Fruit fly (Drosophila melanogaster) whole organism, embryonic: ENCODE measurements around the gene CG4972.

Experiments used
- Bteb2 ChIP-seq: fragments of 200-800 bp; sonication (Bioruptor generic); optimal IDR thresholded peaks from 2 replicates; lab custom pipeline; 2016; ENCODE audit warnings: missing biosample characterization, missing genetic modification characterization
- CG10147 ChIP-seq: fragments of 200-800 bp; sonication (Bioruptor generic); optimal IDR thresholded peaks from 2 replicates; lab custom pipeline; 2019; ENCODE audit warnings: missing biosample characterization, mild to moderate bottlenecking, missing genetic modification characterization, moderate library complexity
- CG10274 ChIP-seq: fragments of 200-800 bp; sonication (Bioruptor generic); optimal IDR thresholded peaks from 3 replicates; lab custom pipeline; 2017; ENCODE audit warnings: missing biosample characterization, mild to moderate bottlenecking, missing genetic modification characterization
- CG10431 ChIP-seq: fragments of 200-800 bp; sonication (Bioruptor generic); optimal IDR thresholded peaks from 3 replicates; lab custom pipeline; 2018; ENCODE audit warnings: missing biosample characterization, mild to moderate bottlenecking, missing genetic modification characterization
- CG10565 ChIP-seq: fragments of 200-800 bp; sonication (Bioruptor generic); optimal IDR thresholded peaks from 3 replicates; lab custom pipeline; 2016; ENCODE audit warnings: missing biosample characterization, mild to moderate bottlenecking, missing genetic modification characterization
- CG10654 ChIP-seq: fragments of 200-800 bp; sonication (Bioruptor generic); optimal IDR thresholded peaks from 2 replicates; lab custom pipeline; 2016; ENCODE audit warnings: missing biosample characterization, missing genetic modification characterization
- CG11247 ChIP-seq: fragments of 200-800 bp; sonication (Bioruptor generic); IDR thresholded peaks from 2 replicates; pipeline ENCODE4 v1.3.6; 2022; ENCODE audit warnings: missing biosample characterization, missing genetic modification characterization
- CG11398 ChIP-seq: fragments of 200-800 bp; sonication (Bioruptor generic); optimal IDR thresholded peaks from 2 replicates; lab custom pipeline; 2016; ENCODE audit warnings: missing biosample characterization, missing genetic modification characterization
- CG11560 ChIP-seq: fragments of 200-800 bp; sonication (Bioruptor generic); IDR thresholded peaks from 3 replicates; pipeline ENCODE4 v1.3.6; 2022; ENCODE audit warnings: missing biosample characterization, missing genetic modification characterization
- CG12769 ChIP-seq: fragments of 200-800 bp; sonication (Bioruptor generic); optimal IDR thresholded peaks from 2 replicates; lab custom pipeline; 2019; ENCODE audit warnings: missing biosample characterization, mild to moderate bottlenecking, missing genetic modification characterization, moderate library complexity
- CG13296 ChIP-seq: fragments of 200-800 bp; sonication (Bioruptor generic); optimal IDR thresholded peaks from 3 replicates; lab custom pipeline; 2018; ENCODE audit warnings: missing biosample characterization, mild to moderate bottlenecking, missing genetic modification characterization
- CG13624 ChIP-seq: fragments of 200-800 bp; sonication (Bioruptor generic); optimal IDR thresholded peaks from 2 replicates; lab custom pipeline; 2016; ENCODE audit warnings: missing biosample characterization, missing genetic modification characterization
- CG14050 ChIP-seq: fragments of 200-800 bp; sonication (Bioruptor generic); IDR thresholded peaks from 3 replicates; pipeline ENCODE4 v1.3.6; 2022; ENCODE audit warnings: missing biosample characterization, missing genetic modification characterization
- CG15601 ChIP-seq: fragments of 200-800 bp; sonication (Bioruptor generic); optimal IDR thresholded peaks from 3 replicates; lab custom pipeline; 2019; ENCODE audit warnings: missing biosample characterization, mild to moderate bottlenecking, missing genetic modification characterization, moderate library complexity
- CG1603 ChIP-seq: fragments of 200-800 bp; sonication (Bioruptor generic); optimal IDR thresholded peaks from 2 replicates; lab custom pipeline; 2019; ENCODE audit warnings: missing biosample characterization, mild to moderate bottlenecking, missing genetic modification characterization, moderate library complexity
- CG1647 ChIP-seq: fragments of 200-800 bp; sonication (Bioruptor generic); optimal IDR thresholded peaks from 3 replicates; lab custom pipeline; 2016; ENCODE audit warnings: missing biosample characterization, missing genetic modification characterization
- CG16815 ChIP-seq: fragments of 200-800 bp; sonication (Bioruptor generic); optimal IDR thresholded peaks from 3 replicates; lab custom pipeline; 2017; ENCODE audit warnings: missing biosample characterization, mild to moderate bottlenecking, missing genetic modification characterization
- CG17361 ChIP-seq: fragments of 200-800 bp; sonication (Bioruptor generic); IDR thresholded peaks from 3 replicates; pipeline ENCODE4 v1.3.6; 2022; ENCODE audit warnings: missing biosample characterization, missing genetic modification characterization
- CG17568 ChIP-seq: fragments of 200-800 bp; sonication (Bioruptor generic); optimal IDR thresholded peaks from 2 replicates; lab custom pipeline; 2018; ENCODE audit warnings: missing biosample characterization, mild to moderate bottlenecking, missing genetic modification characterization, moderate library complexity
- CG18011 ChIP-seq: fragments of 200-800 bp; sonication (Bioruptor generic); optimal IDR thresholded peaks from 2 replicates; lab custom pipeline; 2017; ENCODE audit warnings: missing biosample characterization, missing genetic modification characterization, mild to moderate bottlenecking, moderate library complexity, missing genotype
- CG18262 ChIP-seq: fragments of 200-800 bp; optimal IDR thresholded peaks from 3 replicates; lab custom pipeline; 2019; ENCODE audit warnings: missing biosample characterization, mild to moderate bottlenecking, missing genetic modification characterization, moderate library complexity
- CG2116 ChIP-seq: fragments of 200-800 bp; sonication (Bioruptor generic); optimal IDR thresholded peaks from 3 replicates; lab custom pipeline; 2018; ENCODE audit warnings: missing biosample characterization, mild to moderate bottlenecking, missing genetic modification characterization
- CG30020 ChIP-seq: fragments of 200-800 bp; optimal IDR thresholded peaks from 2 replicates; lab custom pipeline; 2019; ENCODE audit warnings: missing biosample characterization, mild to moderate bottlenecking, missing genetic modification characterization, moderate library complexity
- CG30403 ChIP-seq: fragments of 200-800 bp; sonication (Bioruptor generic); optimal IDR thresholded peaks from 3 replicates; lab custom pipeline; 2016; ENCODE audit warnings: missing biosample characterization, missing genetic modification characterization
- CG3065 ChIP-seq: fragments of 200-800 bp; sonication (Bioruptor generic); optimal IDR thresholded peaks from 2 replicates; lab custom pipeline; 2016; ENCODE audit warnings: missing biosample characterization, missing genetic modification characterization
- CG4282 ChIP-seq: fragments of 200-800 bp; sonication (Bioruptor generic); optimal IDR thresholded peaks from 2 replicates; lab custom pipeline; 2016; ENCODE audit warnings: missing biosample characterization, missing genetic modification characterization
- CG4404 ChIP-seq: fragments of 200-800 bp; sonication (Bioruptor generic); IDR thresholded peaks from 2 replicates; pipeline ENCODE4 v1.3.6; 2022; ENCODE audit warnings: missing biosample characterization, missing genetic modification characterization
- CG6791 ChIP-seq: fragments of 200-800 bp; sonication (Bioruptor generic); IDR thresholded peaks from 3 replicates; pipeline ENCODE4 v1.3.6; 2022; ENCODE audit warnings: missing biosample characterization, missing genetic modification characterization; ENCODE audit not compliant: partially characterized antibody
- CG7271 ChIP-seq: fragments of 200-800 bp; sonication (Bioruptor generic); optimal IDR thresholded peaks from 2 replicates; lab custom pipeline; 2018; ENCODE audit warnings: missing biosample characterization, mild to moderate bottlenecking, missing genetic modification characterization, moderate library complexity
- Chrac-16 ChIP-seq: fragments of 200-800 bp; sonication (Bioruptor generic); optimal IDR thresholded peaks from 3 replicates; lab custom pipeline; 2016; ENCODE audit warnings: missing biosample characterization, missing genetic modification characterization
- D19B ChIP-seq: fragments of 200-800 bp; sonication (Bioruptor generic); optimal IDR thresholded peaks from 2 replicates; lab custom pipeline; 2017; ENCODE audit warnings: missing biosample characterization, mild to moderate bottlenecking, missing genetic modification characterization
- Dfd ChIP-seq, 2 experiments: fragments of >200 bp; optimal IDR thresholded peaks; 2 replicates each; lab custom pipeline; 2017; ENCODE audit warnings: missing biosample characterization in 2 of 2, missing genetic modification characterization in 2 of 2
- Dp ChIP-seq: fragments of 200-800 bp; sonication (Bioruptor generic); optimal IDR thresholded peaks from 2 replicates; lab custom pipeline; 2018; ENCODE audit warnings: missing biosample characterization, mild to moderate bottlenecking, missing genetic modification characterization, moderate library complexity
- Mrtf ChIP-seq: fragments of 200-800 bp; sonication (Bioruptor generic); IDR thresholded peaks from 3 replicates; pipeline ENCODE4 v1.3.6; 2022; ENCODE audit warnings: missing biosample characterization, missing genetic modification characterization
- NK7.1 ChIP-seq: fragments of 200-800 bp; sonication (Bioruptor generic); optimal IDR thresholded peaks from 3 replicates; lab custom pipeline; 2016; ENCODE audit warnings: missing biosample characterization, missing genetic modification characterization
- Opbp ChIP-seq: fragments of 200-800 bp; sonication (Bioruptor generic); IDR thresholded peaks from 3 replicates; pipeline ENCODE4 v1.3.6; 2022; ENCODE audit warnings: missing biosample characterization, missing genetic modification characterization; ENCODE audit not compliant: partially characterized antibody
- Trl ChIP-seq, 3 experiments: fragments of >200 bp in 2 of 3; fragments of 200-800 bp in 1 of 3; sonication (Bioruptor generic) in 1 of 3; optimal IDR thresholded peaks; 2 replicates in 1 of 3; 3 replicates in 2 of 3; lab custom pipeline; 2016 to 2017; ENCODE audit warnings: missing biosample characterization in 1 of 3, missing genetic modification characterization in 1 of 3
- bab2 ChIP-seq: fragments of 200-800 bp; sonication (Bioruptor generic); optimal IDR thresholded peaks from 2 replicates; lab custom pipeline; 2016; ENCODE audit warnings: missing biosample characterization, missing genetic modification characterization
- crp ChIP-seq, 2 experiments: fragments of 200-800 bp; sonication (Bioruptor generic); optimal IDR thresholded peaks; 2 replicates in 1 of 2; 3 replicates in 1 of 2; lab custom pipeline; 2017; ENCODE audit warnings: missing biosample characterization in 2 of 2, missing genetic modification characterization in 2 of 2, mild to moderate bottlenecking in 1 of 2, moderate library complexity in 1 of 2
- dati ChIP-seq: fragments of 200-800 bp; sonication (Bioruptor generic); IDR thresholded peaks from 2 replicates; pipeline ENCODE4 v1.3.6; 2022; ENCODE audit warnings: missing biosample characterization, missing genetic modification characterization
- gt ChIP-seq: fragments of 200-800 bp; sonication (Bioruptor generic); IDR thresholded peaks from 2 replicates; pipeline ENCODE4 v1.3.6; 2022; ENCODE audit warnings: missing biosample characterization, missing genetic modification characterization
- ind ChIP-seq: fragments of 200-800 bp; sonication (Bioruptor generic); optimal IDR thresholded peaks from 3 replicates; lab custom pipeline; 2016; ENCODE audit warnings: missing biosample characterization, missing genetic modification characterization
- kni ChIP-seq: fragments of 200-800 bp; sonication (Bioruptor generic); optimal IDR thresholded peaks from 3 replicates; lab custom pipeline; 2017; ENCODE audit warnings: mild to moderate bottlenecking, missing biosample characterization, missing genetic modification reagents, missing genetic modification characterization
- lmd ChIP-seq: fragments of 200-800 bp; sonication (Bioruptor generic); IDR thresholded peaks from 2 replicates; pipeline ENCODE4 v1.3.6; 2022; ENCODE audit warnings: missing biosample characterization, missing genetic modification characterization
- nerfin-2 ChIP-seq: fragments of 200-800 bp; sonication (Bioruptor generic); IDR thresholded peaks from 2 replicates; pipeline ENCODE4 v1.3.6; 2022; ENCODE audit warnings: missing biosample characterization, missing genetic modification characterization; ENCODE audit not compliant: partially characterized antibody
- oc ChIP-seq: fragments of 200-800 bp; sonication (Bioruptor generic); optimal IDR thresholded peaks from 2 replicates; lab custom pipeline; 2018; ENCODE audit warnings: missing biosample characterization, mild to moderate bottlenecking, missing genetic modification characterization, moderate library complexity
- pita ChIP-seq: fragments of 200-800 bp; sonication (Bioruptor generic); optimal IDR thresholded peaks from 2 replicates; lab custom pipeline; 2017; ENCODE audit warnings: missing biosample characterization, mild to moderate bottlenecking, missing genetic modification characterization
- repo ChIP-seq: fragments of 200-800 bp; sonication (Bioruptor generic); optimal IDR thresholded peaks from 2 replicates; lab custom pipeline; 2016; ENCODE audit warnings: missing biosample characterization, missing genetic modification characterization
- sna ChIP-seq: fragments of 200-800 bp; sonication (Bioruptor generic); IDR thresholded peaks from 2 replicates; pipeline ENCODE4 v1.3.6; 2022; ENCODE audit warnings: missing biosample characterization, missing genetic modification characterization; ENCODE audit not compliant: partially characterized antibody
- sob ChIP-seq: fragments of 200-800 bp; sonication (Bioruptor generic); IDR thresholded peaks from 2 replicates; pipeline ENCODE4 v1.3.6; 2022; ENCODE audit warnings: missing biosample characterization, missing genetic modification characterization
- sr ChIP-seq: fragments of 200-800 bp; sonication (Bioruptor generic); IDR thresholded peaks from 3 replicates; pipeline ENCODE4 v1.3.6; 2022; ENCODE audit warnings: missing biosample characterization, missing genetic modification characterization

CG4972 gene

dm6 chr2L:10276846-10277245, 37.7 kb upstream of the CG4972 start (continued):
- TF ChIP-seq CG15601 (tag; lab: Kevin White, UChicago) (no peak), crp (GFP tag; optimal IDR thresholded peaks at IDR 0.05; lab: Kevin White, UChicago) (no peak), nerfin-2 (no peak), gt (GFP tag; lab: Robert Waterston, UW) (no peak), CG30020 (tag; lab: Kevin White, UChicago) (no peak), NK7.1 (GFP tag; lab: Kevin White, UChicago) (no peak), CG1603 (peak; percentile 65), CG10654 (GFP tag; lab: Kevin White, UChicago) (no peak), CG2116 (GFP tag; lab: Kevin White, UChicago) (no peak), sr (GFP tag; lab: Robert Waterston, UW) (no peak), kni (GFP tag; lab: Kevin White, UChicago) (no peak), Bteb2 (GFP tag; lab: Kevin White, UChicago) (no peak), CG6791 (GFP tag; lab: Robert Waterston, UW) (no peak), CG13296 (GFP tag; lab: Kevin White, UChicago) (no peak), CG30403 (GFP tag; lab: Kevin White, UChicago) (peak; percentile 31), CG16815 (GFP tag; lab: Kevin White, UChicago) (no peak), CG4282 (GFP tag; lab: Kevin White, UChicago) (no peak), CG12769 (no peak), Opbp (no peak), CG10431 (GFP tag; lab: Kevin White, UChicago) (no peak), Chrac-16 (peak; percentile 14), CG11398 (no peak), CG10274 (GFP tag; lab: Kevin White, UChicago) (no peak), D19B (GFP tag; lab: Kevin White, UChicago) (no peak), Dfd (GFP tag; optimal IDR thresholded peaks at IDR 0.05; lab: Kevin White, UChicago) (no peak), CG1647 (peak; percentile 36), CG7271 (no peak), ind (GFP tag; lab: Kevin White, UChicago) (peak; percentile 7), sna (GFP tag; lab: Robert Waterston, UW) (no peak), CG14050 (GFP tag; lab: Robert Waterston, UW) (no peak), CG18262 (tag; lab: Kevin White, UChicago) (peak; percentile 20), repo (no peak), Dp (GFP tag; lab: Kevin White, UChicago) (no peak), CG18011 (GFP tag; lab: Kevin White, UChicago) (peak; percentile 10), CG10147 (GFP tag; lab: Kevin White, UChicago) (no peak), Trl (optimal IDR thresholded peaks at IDR 0.05; lab: Kevin White, UChicago) (no peak), Trl (GFP tag; optimal IDR thresholded peaks at IDR 0.05; lab: Kevin White, UChicago) (peak; percentile 20), CG11247 (GFP tag; lab: Robert Waterston, UW) (no peak), CG13624 (GFP tag; lab: Kevin White, UChicago) (peak; percentile 33), CG3065 (GFP tag; lab: Kevin White, UChicago) (no peak), lmd (no peak), bab2 (no peak), pita (no peak), CG17361 (GFP tag; lab: Robert Waterston, UW) (peak; percentile 30; the same call in 1 of the 3 replicates), oc (tag; lab: Kevin White, UChicago) (no peak), CG11560 (tag; lab: Robert Waterston, UW) (no peak), CG4404 (GFP tag; lab: Robert Waterston, UW) (no peak), sob (GFP tag; lab: Robert Waterston, UW) (no peak), CG17568 (GFP tag; lab: Kevin White, UChicago) (no peak), CG10565 (GFP tag; lab: Kevin White, UChicago) (no peak), dati (GFP tag; lab: Robert Waterston, UW) (0 out of 2 replicates have a peak, but pooled peaks have one; percentile 8), Mrtf (GFP tag; lab: Robert Waterston, UW) (no peak)
